Worm (Caenorhabditis elegans) whole organism, L4/young adult: ENCODE results near the gene F38C2.4.

Experiments used
- W03F9.2 ChIP-seq: fragments of 150-350 bp; optimal IDR thresholded peaks from 2 replicates; lab custom pipeline; 2014; ENCODE audit warnings: missing biosample characterization, missing genetic modification characterization
- dao-5 ChIP-seq: sonication (generic microtip); optimal IDR thresholded peaks from 2 replicates; lab custom pipeline; 2016; ENCODE audit warnings: missing genotype, missing genetic modification characterization, moderate library complexity, missing compliant biosample characterization

DNA sequence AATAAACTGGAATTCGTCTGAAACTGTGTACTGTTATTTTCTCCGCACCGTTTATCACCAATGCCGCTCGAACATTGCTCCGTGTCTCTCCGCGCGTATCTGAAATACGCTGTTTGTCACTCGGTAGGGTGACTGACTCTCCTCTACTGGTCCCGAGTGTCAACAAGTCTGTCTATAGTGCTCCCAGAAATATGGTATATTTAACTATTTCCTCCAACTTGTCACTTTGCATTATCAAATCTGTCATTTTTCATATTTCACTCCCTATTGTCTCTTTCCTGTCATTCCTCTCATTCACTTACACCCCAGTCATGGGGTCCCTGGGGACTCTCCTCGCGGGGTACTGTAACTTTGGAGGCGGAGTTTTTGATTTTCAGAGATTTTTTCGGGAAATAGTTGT lies 16.6 kb upstream of the F38C2.4 start, which contains the start of gene hlh-17:
- TF ChIP-seq dao-5: no peak
- no peak for TF ChIP-seq W03F9.2 (tag; lab: Kevin White, UChicago)
